Worm (Caenorhabditis elegans): ENCODE data around the gene gcy-9.

- TF ChIP-seq tra-4 (tag; optimal IDR thresholded peaks at IDR 0.05) (no peak), ama-1 (optimal IDR thresholded peaks at IDR 0.05) (no peak), scrt-1 (GFP tag; IDR thresholded peaks at IDR 0.05) (no peak), hmg-4 (GFP tag; optimal IDR thresholded peaks at IDR 0.05) (no peak)
Observed at ce11 chrX:11307056-11307455, 30.6 kb downstream of the gcy-9 start, which contains the start of gene vhl-1.

Data from whole organism, early embryonic.